Worm (Caenorhabditis elegans) whole organism, mixed stage, embryonic: ENCODE results near the gene cdk-12.
A peak's percentile ranks its signal among the peaks of the same experiment; 100 is the strongest.

Experiments used
- M03D4.4 ChIP-seq: sonication (generic microtip); optimal IDR thresholded peaks from 2 replicates; lab custom pipeline; 2017; ENCODE audit warnings: mild to moderate bottlenecking, missing genetic modification characterization, missing compliant biosample characterization
- bed-3 ChIP-seq: fragments of 200-800 bp; sonication (Bioruptor generic); optimal IDR thresholded peaks from 3 replicates; lab custom pipeline; 2018; ENCODE audit warnings: mild to moderate bottlenecking, missing genetic modification characterization, moderate library complexity, missing compliant biosample characterization
- blmp-1 ChIP-seq: fragments of 150-350 bp; optimal IDR thresholded peaks from 2 replicates; lab custom pipeline; 2014; ENCODE audit warnings: missing biosample characterization, missing genetic modification characterization
- ceh-39 ChIP-seq: fragments of 150-350 bp; optimal IDR thresholded peaks from 2 replicates; lab custom pipeline; 2014; ENCODE audit warnings: missing biosample characterization, missing genetic modification characterization
- ceh-43 ChIP-seq: fragments of 200-800 bp; sonication (Bioruptor generic); optimal IDR thresholded peaks from 2 replicates; lab custom pipeline; 2018; ENCODE audit warnings: mild to moderate bottlenecking, missing genetic modification characterization, moderate library complexity, missing compliant biosample characterization
- ceh-83 ChIP-seq: fragments of 200-800 bp; sonication (Bioruptor generic); optimal IDR thresholded peaks from 2 replicates; lab custom pipeline; 2018; ENCODE audit warnings: mild to moderate bottlenecking, missing genetic modification characterization, missing compliant biosample characterization
- ces-1 ChIP-seq: fragments of 150-350 bp; optimal IDR thresholded peaks from 2 replicates; lab custom pipeline; 2014; ENCODE audit warnings: missing biosample characterization, missing genetic modification reagents, missing genetic modification characterization
- cnd-1 ChIP-seq: fragments of 200-800 bp; sonication (Bioruptor generic); optimal IDR thresholded peaks from 2 replicates; lab custom pipeline; 2018; ENCODE audit warnings: mild to moderate bottlenecking, missing genetic modification characterization, missing compliant biosample characterization
- drap-1 ChIP-seq: fragments of 200-800 bp; sonication (Bioruptor generic); optimal IDR thresholded peaks from 3 replicates; lab custom pipeline; 2018; ENCODE audit warnings: mild to moderate bottlenecking, missing genetic modification characterization, missing compliant biosample characterization
- elt-1 ChIP-seq: sonication (generic microtip); optimal IDR thresholded peaks from 2 replicates; lab custom pipeline; 2017; ENCODE audit warnings: missing genetic modification characterization, mild to moderate bottlenecking, missing compliant biosample characterization, antibody characterized with exemption, moderate library complexity, borderline replicate concordance; ENCODE audit not compliant: insufficient read depth
- elt-3 ChIP-seq: fragments of 150-350 bp; optimal IDR thresholded peaks from 2 replicates; lab custom pipeline; 2014; ENCODE audit warnings: missing biosample characterization, missing genetic modification characterization
- flh-1 ChIP-seq: fragments of 200-800 bp; sonication (Bioruptor generic); optimal IDR thresholded peaks from 2 replicates; lab custom pipeline; 2018; ENCODE audit warnings: mild to moderate bottlenecking, missing genetic modification characterization, moderate library complexity, missing compliant biosample characterization
- ham-2 ChIP-seq: fragments of 200-800 bp; sonication (Bioruptor generic); optimal IDR thresholded peaks from 2 replicates; lab custom pipeline; 2018; ENCODE audit warnings: mild to moderate bottlenecking, missing genetic modification characterization, missing compliant biosample characterization
- hlh-1 ChIP-seq: fragments of 150-350 bp; optimal IDR thresholded peaks from 2 replicates; lab custom pipeline; 2014; ENCODE audit warnings: missing biosample characterization, missing genetic modification reagents, missing genetic modification characterization
- lin-13 ChIP-seq: fragments of 150-350 bp; optimal IDR thresholded peaks from 2 replicates; lab custom pipeline; 2014; ENCODE audit warnings: missing biosample characterization, missing genetic modification characterization
- lin-32 ChIP-seq: fragments of 200-800 bp; sonication (Bioruptor generic); optimal IDR thresholded peaks from 2 replicates; lab custom pipeline; 2018; ENCODE audit warnings: mild to moderate bottlenecking, missing genetic modification characterization, missing compliant biosample characterization
- lsy-2 ChIP-seq: fragments of 150-350 bp; optimal IDR thresholded peaks from 2 replicates; lab custom pipeline; 2014; ENCODE audit warnings: missing biosample characterization, missing genetic modification characterization
- mab-5 ChIP-seq: fragments of 150-350 bp; optimal IDR thresholded peaks from 2 replicates; lab custom pipeline; 2014; ENCODE audit warnings: missing biosample characterization, missing genetic modification characterization
- mep-1 ChIP-seq: fragments of 150-350 bp; optimal IDR thresholded peaks from 2 replicates; lab custom pipeline; 2017; ENCODE audit warnings: missing biosample characterization, missing genetic modification reagents, missing genetic modification characterization, inconsistent platforms
- mls-2 ChIP-seq: sonication (generic microtip); optimal IDR thresholded peaks from 2 replicates; lab custom pipeline; 2016; ENCODE audit warnings: mild to moderate bottlenecking, missing genetic modification characterization, moderate library complexity, missing compliant biosample characterization
- nhr-12 ChIP-seq: fragments of 150-350 bp; optimal IDR thresholded peaks from 2 replicates; lab custom pipeline; 2014; ENCODE audit warnings: missing biosample characterization, missing genetic modification characterization
- nhr-2 ChIP-seq: fragments of 150-350 bp; optimal IDR thresholded peaks from 2 replicates; lab custom pipeline; 2014; ENCODE audit warnings: missing biosample characterization, missing genetic modification characterization
- nhr-237 ChIP-seq: fragments of 150-350 bp; optimal IDR thresholded peaks from 2 replicates; lab custom pipeline; 2014; ENCODE audit warnings: missing biosample characterization, missing genetic modification characterization
- nhr-28 ChIP-seq: fragments of 150-350 bp; optimal IDR thresholded peaks from 2 replicates; lab custom pipeline; 2014; ENCODE audit warnings: missing biosample characterization, missing genetic modification characterization
- nhr-76 ChIP-seq: sonication (generic microtip); optimal IDR thresholded peaks from 2 replicates; lab custom pipeline; 2017; ENCODE audit warnings: missing biosample characterization, missing genetic modification characterization
- pha-4 ChIP-seq: fragments of 150-350 bp; optimal IDR thresholded peaks from 2 replicates; lab custom pipeline; 2018; ENCODE audit warnings: missing biosample characterization, missing genetic modification reagents, missing genetic modification characterization
- snpc-4 ChIP-seq: fragments of 150-350 bp; optimal IDR thresholded peaks from 2 replicates; lab custom pipeline; 2014; ENCODE audit warnings: missing biosample characterization, missing genetic modification characterization
- sptf-1 ChIP-seq: sonication (generic microtip); optimal IDR thresholded peaks from 2 replicates; lab custom pipeline; 2017; ENCODE audit warnings: mild to moderate bottlenecking, missing genetic modification characterization, moderate library complexity, missing compliant biosample characterization
- tbx-8 ChIP-seq: fragments of 200-800 bp; sonication (Bioruptor generic); optimal IDR thresholded peaks from 2 replicates; lab custom pipeline; 2018; ENCODE audit warnings: mild to moderate bottlenecking, missing genetic modification characterization, moderate library complexity, missing compliant biosample characterization
- unc-120 ChIP-seq: sonication (generic microtip); optimal IDR thresholded peaks from 2 replicates; lab custom pipeline; 2017; ENCODE audit warnings: missing genetic modification characterization, missing compliant biosample characterization; ENCODE audit not compliant: poor library complexity, severe bottlenecking
- unc-39 ChIP-seq: fragments of 150-350 bp; optimal IDR thresholded peaks from 2 replicates; lab custom pipeline; 2014; ENCODE audit warnings: missing biosample characterization, missing genetic modification characterization
- unc-62 ChIP-seq: fragments of 150-350 bp; optimal IDR thresholded peaks from 2 replicates; lab custom pipeline; 2014; ENCODE audit warnings: missing biosample characterization, missing genetic modification reagents, missing genetic modification characterization
- zip-8 ChIP-seq: fragments of 150-350 bp; optimal IDR thresholded peaks from 2 replicates; lab custom pipeline; 2014; ENCODE audit warnings: missing biosample characterization, missing genetic modification characterization
- ztf-11 ChIP-seq: fragments of 150-350 bp; optimal IDR thresholded peaks from 2 replicates; lab custom pipeline; 2014; ENCODE audit warnings: missing biosample characterization, missing genetic modification characterization

cdk-12 gene

ce11 chrIII:4313061-4313962 is 19.5 kb upstream of the cdk-12 start, which contains the start of the genes evl-14 and dcn-1:
Gene evl-14, minus strand, starts transcription at chrIII:4313128.
Gene dcn-1, plus strand, starts transcription at chrIII:4313912.
- no peak for TF ChIP-seq nhr-12 (tag; lab: Kevin White, UChicago)
- TF ChIP-seq mep-1 = peak; percentile 39
- no peak for TF ChIP-seq drap-1 (GFP tag; lab: Kevin White, UChicago)
- no peak for TF ChIP-seq unc-120
- TF ChIP-seq elt-3 (tag; lab: Kevin White, UChicago) = no peak
- peak; percentile 67 for TF ChIP-seq zip-8 (tag; lab: Kevin White, UChicago)
- no peak for TF ChIP-seq unc-62 (GFP tag; lab: Kevin White, UChicago)
- peak; percentile 76 for TF ChIP-seq ceh-39
- peak; percentile 59 for TF ChIP-seq pha-4 (tag; lab: Kevin White, UChicago)
- TF ChIP-seq elt-1 (tag; lab: Kevin White, UChicago) = no peak
- TF ChIP-seq lsy-2 (tag; lab: Kevin White, UChicago) = peak; percentile 68
- peak; percentile 74 for TF ChIP-seq nhr-237 (tag; lab: Kevin White, UChicago)
- peak; percentile 34 for TF ChIP-seq hlh-1 (tag; lab: Kevin White, UChicago)
- no peak for TF ChIP-seq ceh-83 (GFP tag; lab: Kevin White, UChicago)
- TF ChIP-seq mls-2 (tag; lab: Kevin White, UChicago) = no peak
- TF ChIP-seq ces-1 (GFP tag; lab: Kevin White, UChicago) = peak; percentile 59
- TF ChIP-seq, all 35 proteins: peak for 8

- TF ChIP-seq snpc-4 (tag; lab: Kevin White, UChicago) (no peak), blmp-1 (tag; lab: Kevin White, UChicago) (no peak), mls-2 (tag; lab: Kevin White, UChicago) (no peak), hlh-1 (tag; lab: Kevin White, UChicago) (no peak), cnd-1 (tag; lab: Kevin White, UChicago) (no peak), lin-32 (GFP tag; lab: Kevin White, UChicago) (no peak), ceh-43 (GFP tag; lab: Kevin White, UChicago) (no peak), unc-39 (tag; lab: Kevin White, UChicago) (no peak), ztf-11 (no peak), mab-5 (tag; lab: Kevin White, UChicago) (no peak), nhr-28 (tag; lab: Kevin White, UChicago) (no peak), ham-2 (GFP tag; lab: Kevin White, UChicago) (no peak), sptf-1 (no peak), bed-3 (GFP tag; lab: Kevin White, UChicago) (no peak), nhr-2 (no peak), unc-120 (no peak), zip-8 (tag; lab: Kevin White, UChicago) (no peak), lsy-2 (tag; lab: Kevin White, UChicago) (no peak), nhr-237 (tag; lab: Kevin White, UChicago) (no peak)
- TF ChIP-seq, all 35 proteins: peak for 0
Measured at ce11 chrIII:4314502-4314901, 18.3 kb upstream of the cdk-12 start.

- TF ChIP-seq cnd-1 (tag; lab: Kevin White, UChicago) (no peak), sptf-1 (no peak), blmp-1 (tag; lab: Kevin White, UChicago) (peak; percentile 15), unc-120 (peak; percentile 41), mls-2 (tag; lab: Kevin White, UChicago) (no peak), mab-5 (tag; lab: Kevin White, UChicago) (no peak), nhr-76 (no peak), lin-32 (GFP tag; lab: Kevin White, UChicago) (no peak), ceh-39 (peak; percentile 3), M03D4.4 (tag; lab: Kevin White, UChicago) (no peak), tbx-8 (GFP tag; lab: Kevin White, UChicago) (no peak), ceh-83 (GFP tag; lab: Kevin White, UChicago) (no peak), lsy-2 (tag; lab: Kevin White, UChicago) (no peak), elt-3 (tag; lab: Kevin White, UChicago) (peak; percentile 4), bed-3 (GFP tag; lab: Kevin White, UChicago) (no peak), mep-1 (no peak), hlh-1 (tag; lab: Kevin White, UChicago) (peak; percentile 74), pha-4 (tag; lab: Kevin White, UChicago) (no peak), lin-13 (tag; lab: Kevin White, UChicago) (no peak), flh-1 (no peak), drap-1 (GFP tag; lab: Kevin White, UChicago) (no peak), nhr-28 (tag; lab: Kevin White, UChicago) (no peak), unc-39 (tag; lab: Kevin White, UChicago) (no peak), snpc-4 (tag; lab: Kevin White, UChicago) (no peak), unc-62 (GFP tag; lab: Kevin White, UChicago) (peak; percentile 64), elt-1 (tag; lab: Kevin White, UChicago) (no peak), ces-1 (GFP tag; lab: Kevin White, UChicago) (no peak), nhr-237 (tag; lab: Kevin White, UChicago) (no peak), nhr-2 (no peak), ham-2 (GFP tag; lab: Kevin White, UChicago) (no peak), ceh-43 (GFP tag; lab: Kevin White, UChicago) (no peak), nhr-12 (tag; lab: Kevin White, UChicago) (no peak), ztf-11 (no peak), zip-8 (tag; lab: Kevin White, UChicago) (no peak)
Measured at ce11 chrIII:4317065-4317752, 15.6 kb upstream of the cdk-12 start, which contains the start of gene tag-131. Gene tag-131, plus strand, starts transcription at chrIII:4317702.
